Fruit fly (Drosophila melanogaster) whole organism, embryonic: ENCODE measurements around the gene TwdlE.

Experiments used
- Blimp-1 ChIP-seq: fragments of 200-800 bp; sonication (Bioruptor generic); optimal IDR thresholded peaks from 3 replicates; lab custom pipeline; 2018; ENCODE audit warnings: missing biosample characterization, missing genetic modification characterization, mild to moderate bottlenecking, moderate library complexity, missing genetic modification reagents
- C15 ChIP-seq: fragments of 200-800 bp; sonication (Bioruptor generic); IDR thresholded peaks from 3 replicates; pipeline ENCODE4 v1.3.6; 2022; ENCODE audit warnings: missing biosample characterization, missing genetic modification characterization
- CG11695 ChIP-seq: fragments of 200-800 bp; sonication (Bioruptor generic); IDR thresholded peaks from 3 replicates; pipeline ENCODE4 v1.3.6; 2022; ENCODE audit warnings: missing biosample characterization, missing genetic modification characterization
- CG11723 ChIP-seq: fragments of 200-800 bp; sonication (Bioruptor generic); optimal IDR thresholded peaks from 2 replicates; lab custom pipeline; 2017; ENCODE audit warnings: missing biosample characterization, mild to moderate bottlenecking, missing genetic modification characterization
- CG12155 ChIP-seq: fragments of 200-800 bp; sonication (Bioruptor generic); optimal IDR thresholded peaks from 3 replicates; lab custom pipeline; 2016; ENCODE audit warnings: missing biosample characterization, missing genetic modification characterization
- CG12299 ChIP-seq: fragments of 200-800 bp; sonication (Bioruptor generic); optimal IDR thresholded peaks from 2 replicates; lab custom pipeline; 2018; ENCODE audit warnings: missing biosample characterization, mild to moderate bottlenecking, missing genetic modification characterization
- CG12391 ChIP-seq: fragments of 200-800 bp; sonication (Bioruptor generic); optimal IDR thresholded peaks from 3 replicates; lab custom pipeline; 2018; ENCODE audit warnings: missing biosample characterization, mild to moderate bottlenecking, missing genetic modification characterization, moderate library complexity
- CG12769 ChIP-seq: fragments of 200-800 bp; sonication (Bioruptor generic); optimal IDR thresholded peaks from 2 replicates; lab custom pipeline; 2019; ENCODE audit warnings: missing biosample characterization, mild to moderate bottlenecking, missing genetic modification characterization, moderate library complexity
- CG14014 ChIP-seq: fragments of 200-800 bp; sonication (Bioruptor generic); IDR thresholded peaks from 2 replicates; pipeline ENCODE4 v1.3.6; 2022; ENCODE audit warnings: missing biosample characterization, missing genetic modification characterization
- CG1602 ChIP-seq: fragments of 200-800 bp; sonication (Bioruptor generic); optimal IDR thresholded peaks from 3 replicates; lab custom pipeline; 2016; ENCODE audit warnings: missing biosample characterization, missing genetic modification characterization
- CG18476 ChIP-seq: fragments of 200-800 bp; sonication (Bioruptor generic); optimal IDR thresholded peaks from 2 replicates; lab custom pipeline; 2016; ENCODE audit warnings: missing biosample characterization, mild to moderate bottlenecking, missing genetic modification characterization
- CG2875 ChIP-seq: fragments of 200-800 bp; sonication (Bioruptor generic); optimal IDR thresholded peaks from 2 replicates; lab custom pipeline; 2017; ENCODE audit warnings: missing biosample characterization, mild to moderate bottlenecking, missing genetic modification characterization, missing genetic modification reagents
- CG31441 ChIP-seq: fragments of 200-800 bp; sonication (Bioruptor generic); IDR thresholded peaks from 2 replicates; pipeline ENCODE4 v1.3.6; 2022; ENCODE audit warnings: missing biosample characterization, missing genetic modification characterization
- CG34376 ChIP-seq: fragments of 200-800 bp; sonication (Bioruptor generic); optimal IDR thresholded peaks from 2 replicates; lab custom pipeline; 2018; ENCODE audit warnings: missing biosample characterization, mild to moderate bottlenecking, missing genetic modification characterization
- CG4282 ChIP-seq: fragments of 200-800 bp; sonication (Bioruptor generic); optimal IDR thresholded peaks from 2 replicates; lab custom pipeline; 2016; ENCODE audit warnings: missing biosample characterization, missing genetic modification characterization
- CG6813 ChIP-seq: fragments of 200-800 bp; sonication (Bioruptor generic); optimal IDR thresholded peaks from 2 replicates; lab custom pipeline; 2017; ENCODE audit warnings: missing biosample characterization, missing genetic modification characterization, mild to moderate bottlenecking, moderate library complexity, missing genetic modification reagents
- CG7271 ChIP-seq: fragments of 200-800 bp; sonication (Bioruptor generic); optimal IDR thresholded peaks from 2 replicates; lab custom pipeline; 2018; ENCODE audit warnings: missing biosample characterization, mild to moderate bottlenecking, missing genetic modification characterization, moderate library complexity
- CG7372 ChIP-seq: fragments of 200-800 bp; sonication (Bioruptor generic); IDR thresholded peaks from 2 replicates; pipeline ENCODE4 v1.3.6; 2022; ENCODE audit warnings: missing biosample characterization, missing genetic modification characterization
- CG7745 ChIP-seq: fragments of 200-800 bp; sonication (Bioruptor generic); optimal IDR thresholded peaks from 2 replicates; lab custom pipeline; 2018; ENCODE audit warnings: missing biosample characterization, mild to moderate bottlenecking, missing genetic modification characterization, moderate library complexity
- CG7928 ChIP-seq: fragments of 200-800 bp; sonication (Bioruptor generic); optimal IDR thresholded peaks from 2 replicates; lab custom pipeline; 2017; ENCODE audit warnings: missing biosample characterization, mild to moderate bottlenecking, missing genetic modification characterization
- CG8089 ChIP-seq: fragments of 200-800 bp; sonication (Bioruptor generic); optimal IDR thresholded peaks from 3 replicates; lab custom pipeline; 2016; ENCODE audit warnings: missing biosample characterization, missing genetic modification characterization
- CG8281 ChIP-seq: fragments of 200-800 bp; sonication (Bioruptor generic); optimal IDR thresholded peaks from 2 replicates; lab custom pipeline; 2018; ENCODE audit warnings: missing biosample characterization, mild to moderate bottlenecking, missing genetic modification characterization, moderate library complexity
- CG8765 ChIP-seq: fragments of 200-800 bp; sonication (Bioruptor generic); IDR thresholded peaks from 2 replicates; pipeline ENCODE4 v1.3.6; 2022; ENCODE audit warnings: missing biosample characterization, missing genetic modification characterization
- Eip74EF ChIP-seq, 2 experiments: fragments of 200-800 bp in 1 of 2; fragments of >200 bp in 1 of 2; sonication (Bioruptor generic) in 1 of 2; optimal IDR thresholded peaks; 2 replicates each; lab custom pipeline; 2017 to 2019; ENCODE audit warnings: missing biosample characterization in 2 of 2, missing genetic modification characterization in 2 of 2, mild to moderate bottlenecking in 1 of 2, moderate library complexity in 1 of 2
- Ets97D ChIP-seq: fragments of 200-800 bp; sonication (Bioruptor generic); optimal IDR thresholded peaks from 3 replicates; lab custom pipeline; 2016; ENCODE audit warnings: missing biosample characterization, missing genetic modification characterization
- Fer2 ChIP-seq: fragments of 200-800 bp; sonication (Bioruptor generic); optimal IDR thresholded peaks from 2 replicates; lab custom pipeline; 2018; ENCODE audit warnings: missing biosample characterization, mild to moderate bottlenecking, missing genetic modification characterization, moderate library complexity
- Fer3 ChIP-seq: fragments of 200-800 bp; sonication (Bioruptor generic); optimal IDR thresholded peaks from 2 replicates; lab custom pipeline; 2018; ENCODE audit warnings: missing biosample characterization, mild to moderate bottlenecking, missing genetic modification characterization, moderate library complexity
- Gsc ChIP-seq: fragments of 200-800 bp; sonication (Bioruptor generic); IDR thresholded peaks from 2 replicates; pipeline ENCODE4 v1.3.6; 2022; ENCODE audit warnings: missing biosample characterization, missing genetic modification characterization
- Hmx ChIP-seq: fragments of 200-800 bp; sonication (Bioruptor generic); optimal IDR thresholded peaks from 2 replicates; lab custom pipeline; 2016; ENCODE audit warnings: missing biosample characterization, missing genetic modification characterization
- Hr39 ChIP-seq: fragments of >200 bp; optimal IDR thresholded peaks from 2 replicates; lab custom pipeline; 2017
- Myb ChIP-seq: fragments of 200-800 bp; sonication (Bioruptor generic); optimal IDR thresholded peaks from 2 replicates; lab custom pipeline; 2016; ENCODE audit warnings: missing biosample characterization, missing genetic modification characterization
- NK7.1 ChIP-seq: fragments of 200-800 bp; sonication (Bioruptor generic); optimal IDR thresholded peaks from 3 replicates; lab custom pipeline; 2016; ENCODE audit warnings: missing biosample characterization, missing genetic modification characterization
- Pdp1 ChIP-seq, 2 experiments: fragments of 200-800 bp; sonication (Bioruptor generic); optimal IDR thresholded peaks; 3 replicates each; lab custom pipeline; 2016; ENCODE audit warnings: missing biosample characterization in 2 of 2, missing genetic modification characterization in 2 of 2, mild to moderate bottlenecking in 1 of 2, moderate library complexity in 1 of 2
- Ssrp ChIP-seq: fragments of 200-800 bp; sonication (Bioruptor generic); optimal IDR thresholded peaks from 2 replicates; lab custom pipeline; 2018; ENCODE audit warnings: missing biosample characterization, mild to moderate bottlenecking, missing genetic modification characterization, moderate library complexity
- ara ChIP-seq: fragments of 200-800 bp; sonication (Bioruptor generic); IDR thresholded peaks from 2 replicates; pipeline ENCODE4 v1.3.6; 2022; ENCODE audit warnings: missing biosample characterization, missing genetic modification characterization
- bab2 ChIP-seq: fragments of 200-800 bp; sonication (Bioruptor generic); optimal IDR thresholded peaks from 2 replicates; lab custom pipeline; 2016; ENCODE audit warnings: missing biosample characterization, missing genetic modification characterization
- bbx ChIP-seq: fragments of 200-800 bp; sonication (Bioruptor generic); IDR thresholded peaks from 2 replicates; pipeline ENCODE4 v1.3.6; 2022; ENCODE audit warnings: missing biosample characterization, missing genetic modification characterization; ENCODE audit not compliant: partially characterized antibody
- bcd ChIP-seq: fragments of 200-800 bp; sonication (Bioruptor generic); optimal IDR thresholded peaks from 2 replicates; lab custom pipeline; 2017; ENCODE audit warnings: missing biosample characterization, mild to moderate bottlenecking, missing genetic modification characterization
- br ChIP-seq: fragments of >200 bp; optimal IDR thresholded peaks from 2 replicates; lab custom pipeline; 2017
- chinmo ChIP-seq: fragments of 200-800 bp; sonication (Bioruptor generic); IDR thresholded peaks from 4 replicates; pipeline ENCODE4 v1.3.6; 2022; ENCODE audit warnings: missing biosample characterization, missing genetic modification characterization; ENCODE audit not compliant: partially characterized antibody
- crp ChIP-seq, 2 experiments: fragments of 200-800 bp; sonication (Bioruptor generic); optimal IDR thresholded peaks; 2 replicates in 1 of 2; 3 replicates in 1 of 2; lab custom pipeline; 2017; ENCODE audit warnings: missing biosample characterization in 2 of 2, missing genetic modification characterization in 2 of 2, mild to moderate bottlenecking in 1 of 2, moderate library complexity in 1 of 2
- esg ChIP-seq: fragments of 200-800 bp; sonication (Bioruptor generic); conservative IDR thresholded peaks from 2 replicates; pipeline ENCODE4 v1.3.6; 2022; ENCODE audit warnings: missing biosample characterization, missing genetic modification characterization
- fd3F ChIP-seq: fragments of 200-800 bp; sonication (Bioruptor generic); optimal IDR thresholded peaks from 2 replicates; lab custom pipeline; 2018; ENCODE audit warnings: missing biosample characterization, mild to moderate bottlenecking, missing genetic modification characterization, moderate library complexity
- gcm ChIP-seq: fragments of 200-800 bp; sonication (Bioruptor generic); optimal IDR thresholded peaks from 2 replicates; lab custom pipeline; 2019; ENCODE audit warnings: missing biosample characterization, mild to moderate bottlenecking, missing genetic modification characterization, moderate library complexity
- gsb-n ChIP-seq: fragments of 200-800 bp; sonication (Bioruptor generic); optimal IDR thresholded peaks from 3 replicates; lab custom pipeline; 2018; ENCODE audit warnings: missing biosample characterization, mild to moderate bottlenecking, missing genetic modification characterization
- lilli ChIP-seq: fragments of 200-800 bp; sonication (Bioruptor generic); optimal IDR thresholded peaks from 3 replicates; lab custom pipeline; 2016; ENCODE audit warnings: missing biosample characterization, missing genetic modification characterization
- repo ChIP-seq: fragments of 200-800 bp; sonication (Bioruptor generic); optimal IDR thresholded peaks from 2 replicates; lab custom pipeline; 2016; ENCODE audit warnings: missing biosample characterization, missing genetic modification characterization
- slbo ChIP-seq: fragments of 200-800 bp; sonication (Bioruptor generic); IDR thresholded peaks from 2 replicates; pipeline ENCODE4 v1.3.6; 2022; ENCODE audit warnings: missing biosample characterization, missing genetic modification characterization
- trh ChIP-seq: fragments of 200-800 bp; sonication (Bioruptor generic); optimal IDR thresholded peaks from 2 replicates; lab custom pipeline; 2016; ENCODE audit warnings: missing biosample characterization, missing genetic modification characterization
- vnd ChIP-seq: fragments of 200-800 bp; sonication (Bioruptor generic); IDR thresholded peaks from 3 replicates; pipeline ENCODE4 v1.3.6; 2022; ENCODE audit warnings: missing biosample characterization, missing genetic modification characterization; ENCODE audit not compliant: partially characterized antibody
- zf30C ChIP-seq: fragments of 200-800 bp; sonication (Bioruptor generic); optimal IDR thresholded peaks from 3 replicates; lab custom pipeline; 2018; ENCODE audit warnings: missing biosample characterization, mild to moderate bottlenecking, missing genetic modification characterization

TwdlE gene

dm6 chr2L:7851609-7852008 lies 9.0 kb downstream of the TwdlE start (continued):
- TF ChIP-seq chinmo (no peak), CG11723 (GFP tag; lab: Kevin White, UChicago) (no peak), Ssrp (tag; lab: Kevin White, UChicago) (peak; percentile 38), Blimp-1 (GFP tag; lab: Kevin White, UChicago) (peak; percentile 63), CG7745 (no peak), C15 (GFP tag; lab: Robert Waterston, UW) (no peak), Eip74EF (GFP tag; optimal IDR thresholded peaks at IDR 0.05; lab: Kevin White, UChicago) (no peak), Ets97D (GFP tag; lab: Kevin White, UChicago) (no peak), Myb (GFP tag; lab: Kevin White, UChicago) (no peak), NK7.1 (no peak), vnd (GFP tag; lab: Robert Waterston, UW) (no peak), CG7928 (GFP tag; lab: Kevin White, UChicago) (no peak), CG8089 (GFP tag; lab: Kevin White, UChicago) (no peak), CG4282 (GFP tag; lab: Kevin White, UChicago) (no peak), bab2 (no peak), CG2875 (no peak), gcm (GFP tag; lab: Kevin White, UChicago) (no peak), ara (GFP tag; lab: Robert Waterston, UW) (peak; percentile 40; the same call in 1 of the 2 replicates), bcd (GFP tag; lab: Kevin White, UChicago) (peak; percentile 15), Gsc (GFP tag; lab: Robert Waterston, UW) (no peak), lilli (GFP tag; lab: Kevin White, UChicago) (peak; percentile 13), CG14014 (GFP tag; lab: Robert Waterston, UW) (no peak), trh (GFP tag; lab: Kevin White, UChicago) (no peak), crp (GFP tag; optimal IDR thresholded peaks at IDR 0.05; lab: Kevin White, UChicago) (no peak), CG8281 (no peak), slbo (GFP tag; lab: Robert Waterston, UW) (peak; percentile 19; the same call in 1 of the 2 replicates), CG1602 (GFP tag; lab: Kevin White, UChicago) (peak; percentile 1), CG12769 (tag; lab: Kevin White, UChicago) (no peak), br (lab: Kevin White, UChicago) (no peak), esg (0 out of 2 replicates have a peak, but pooled peaks have one; percentile 8), Fer3 (peak; percentile 19), Hr39 (lab: Kevin White, UChicago) (no peak), gsb-n (tag; lab: Kevin White, UChicago) (no peak), CG12299 (tag; lab: Kevin White, UChicago) (no peak), repo (GFP tag; lab: Kevin White, UChicago) (no peak), CG8765 (GFP tag; lab: Robert Waterston, UW) (no peak), CG6813 (GFP tag; lab: Kevin White, UChicago) (peak; percentile 22), bbx (GFP tag; lab: Robert Waterston, UW) (no peak), Fer2 (no peak), CG11695 (0 out of 3 replicates have a peak, but pooled peaks have one; percentile 9), zf30C (no peak), CG34376 (GFP tag; lab: Kevin White, UChicago) (no peak), CG31441 (GFP tag; lab: Robert Waterston, UW) (peak; percentile 68), CG7271 (tag; lab: Kevin White, UChicago) (no peak), Hmx (GFP tag; lab: Kevin White, UChicago) (no peak), CG12155 (GFP tag; lab: Kevin White, UChicago) (no peak), fd3F (GFP tag; lab: Kevin White, UChicago) (no peak), Pdp1 (GFP tag; optimal IDR thresholded peaks at IDR 0.05; lab: Kevin White, UChicago) (no peak), CG12391 (peak; percentile 39), CG18476 (GFP tag; lab: Kevin White, UChicago) (no peak), CG7372 (GFP tag; lab: Robert Waterston, UW) (no peak)
